Fruit fly (Drosophila melanogaster) whole organism, wandering third instar larva: ENCODE data around the gene CG32793.

Experiments
- Abd-B ChIP-seq: fragments of >200 bp; optimal IDR thresholded peaks from 2 replicates; lab custom pipeline; 2017; ENCODE audit warnings: missing biosample characterization, missing genetic modification characterization
- CG32264 ChIP-seq: fragments of 200-800 bp; sonication (Bioruptor generic); optimal IDR thresholded peaks from 2 replicates; lab custom pipeline; 2016; ENCODE audit warnings: missing biosample characterization, missing genetic modification characterization
- CG9705 ChIP-seq: fragments of 200-800 bp; sonication (Bioruptor generic); optimal IDR thresholded peaks from 2 replicates; lab custom pipeline; 2018; ENCODE audit warnings: missing biosample characterization, mild to moderate bottlenecking, missing genetic modification characterization
- CrebA ChIP-seq: fragments of 200-800 bp; sonication (Bioruptor generic); optimal IDR thresholded peaks from 2 replicates; lab custom pipeline; 2016; ENCODE audit warnings: missing biosample characterization, mild to moderate bottlenecking, missing genetic modification characterization, borderline replicate concordance
- Dfd ChIP-seq: fragments of >200 bp; optimal IDR thresholded peaks from 2 replicates; lab custom pipeline; 2017; ENCODE audit warnings: missing biosample characterization, missing genetic modification characterization
- Dif ChIP-seq: fragments of 200-275, 200-300 bp; sonication (Bioruptor generic); optimal IDR thresholded peaks from 2 replicates; lab custom pipeline; 2018; ENCODE audit warnings: missing biosample characterization, missing genetic modification characterization; ENCODE audit not compliant: partially characterized antibody
- GATAd ChIP-seq: sonication (Bioruptor generic); optimal IDR thresholded peaks from 2 replicates; lab custom pipeline; 2016; ENCODE audit warnings: missing biosample characterization, missing genetic modification characterization
- HLH106 ChIP-seq: fragments of 200-800 bp; optimal IDR thresholded peaks from 3 replicates; lab custom pipeline; 2019; ENCODE audit warnings: missing biosample characterization, mild to moderate bottlenecking, missing genetic modification characterization, moderate library complexity
- Hnf4 ChIP-seq: fragments of 200-800 bp; sonication (Bioruptor generic); optimal IDR thresholded peaks from 2 replicates; lab custom pipeline; 2016; ENCODE audit warnings: missing biosample characterization, mild to moderate bottlenecking, missing genetic modification characterization
- Hr78 ChIP-seq: fragments of >200 bp; optimal IDR thresholded peaks from 2 replicates; lab custom pipeline; 2017; ENCODE audit warnings: missing biosample characterization, missing genetic modification characterization
- Hr83 ChIP-seq: fragments of 200-300 bp; sonication (Bioruptor generic); optimal IDR thresholded peaks from 2 replicates; lab custom pipeline; 2016; ENCODE audit warnings: missing biosample characterization, mild to moderate bottlenecking, missing genetic modification characterization, moderate library complexity; ENCODE audit not compliant: poor library complexity, severe bottlenecking
- Jra ChIP-seq: sonication (Bioruptor generic); optimal IDR thresholded peaks from 2 replicates; lab custom pipeline; 2016; ENCODE audit warnings: missing biosample characterization, missing genetic modification characterization
- Mio ChIP-seq: sonication (Bioruptor generic); optimal IDR thresholded peaks from 2 replicates; lab custom pipeline; 2016; ENCODE audit warnings: missing biosample characterization, missing genetic modification characterization
- Myc ChIP-seq: fragments of >200 bp; optimal IDR thresholded peaks from 2 replicates; lab custom pipeline; 2017
- N ChIP-seq: fragments of >200 bp; optimal IDR thresholded peaks from 2 replicates; lab custom pipeline; 2018; ENCODE audit warnings: missing biosample characterization, missing external identifiers, missing genetic modification characterization
- OdsH ChIP-seq: fragments of 200-800 bp; sonication (Bioruptor generic); optimal IDR thresholded peaks from 2 replicates; lab custom pipeline; 2016; ENCODE audit warnings: missing biosample characterization, mild to moderate bottlenecking, missing genetic modification characterization
- Rel ChIP-seq, 2 experiments: fragments of 200-800 bp; sonication (Bioruptor generic) in 1 of 2; optimal IDR thresholded peaks; 2 replicates in 1 of 2; 3 replicates in 1 of 2; lab custom pipeline; 2016 to 2019; ENCODE audit warnings: mild to moderate bottlenecking in 2 of 2, missing biosample characterization in 2 of 2, missing genetic modification characterization in 2 of 2, moderate library complexity in 1 of 2
- Sp1 ChIP-seq: fragments of 200-800 bp; sonication (Bioruptor generic); optimal IDR thresholded peaks from 3 replicates; lab custom pipeline; 2019; ENCODE audit warnings: missing biosample characterization, mild to moderate bottlenecking, missing genetic modification characterization, moderate library complexity
- Vsx2 ChIP-seq: fragments of 200-300, 225-300 bp; sonication (Bioruptor generic); optimal IDR thresholded peaks from 2 replicates; lab custom pipeline; 2018; ENCODE audit warnings: missing biosample characterization, missing genetic modification characterization; ENCODE audit not compliant: partially characterized antibody
- br ChIP-seq: fragments of 200-800 bp; sonication (Bioruptor generic); optimal IDR thresholded peaks from 2 replicates; lab custom pipeline; 2016; ENCODE audit warnings: missing biosample characterization, missing genetic modification characterization
- brk ChIP-seq: fragments of 200-800 bp; sonication (Bioruptor generic); optimal IDR thresholded peaks from 2 replicates; lab custom pipeline; 2016; ENCODE audit warnings: missing biosample characterization, mild to moderate bottlenecking, missing genetic modification characterization
- dl ChIP-seq, 2 experiments: fragments of 175-275, 200-275 bp in 1 of 2; fragments of 200-275 bp in 1 of 2; sonication (Bioruptor generic); optimal IDR thresholded peaks; lab custom pipeline; 2018; ENCODE audit warnings: mild to moderate bottlenecking in 2 of 2, missing biosample characterization in 2 of 2, missing genetic modification characterization in 2 of 2, moderate library complexity in 2 of 2; ENCODE audit not compliant: partially characterized antibody in 2 of 2, insufficient read depth in 1 of 2
- dmrt93B ChIP-seq: fragments of 200-800 bp; sonication (Bioruptor generic); optimal IDR thresholded peaks from 2 replicates; lab custom pipeline; 2018; ENCODE audit warnings: missing biosample characterization, mild to moderate bottlenecking, missing genetic modification characterization
- dsf ChIP-seq: sonication (Bioruptor generic); optimal IDR thresholded peaks from 2 replicates; lab custom pipeline; 2016; ENCODE audit warnings: missing biosample characterization, missing genetic modification characterization, borderline replicate concordance
- ey ChIP-seq: fragments of 200-800 bp; sonication (Bioruptor generic); optimal IDR thresholded peaks from 2 replicates; lab custom pipeline; 2016; ENCODE audit warnings: missing biosample characterization, missing genetic modification characterization
- foxo ChIP-seq, 2 experiments: fragments of 200-800 bp; sonication (Bioruptor generic); optimal IDR thresholded peaks; 2 replicates in 1 of 2; 3 replicates in 1 of 2; lab custom pipeline; 2016 to 2017; ENCODE audit warnings: missing biosample characterization in 2 of 2, missing genetic modification characterization in 2 of 2
- fru ChIP-seq: fragments of 200-800 bp; sonication (Bioruptor generic); optimal IDR thresholded peaks from 3 replicates; lab custom pipeline; 2016; ENCODE audit warnings: missing biosample characterization, mild to moderate bottlenecking, missing genetic modification characterization
- h ChIP-seq: fragments of 200-800 bp; sonication (Bioruptor generic); optimal IDR thresholded peaks from 3 replicates; lab custom pipeline; 2016; ENCODE audit warnings: missing biosample characterization, mild to moderate bottlenecking, missing genetic modification characterization
- jim ChIP-seq: fragments of 175-275, 200-325 bp; sonication (Bioruptor generic); optimal IDR thresholded peaks from 2 replicates; lab custom pipeline; 2016; ENCODE audit warnings: missing biosample characterization, mild to moderate bottlenecking, missing genetic modification characterization
- lola ChIP-seq: fragments of >200 bp; optimal IDR thresholded peaks from 2 replicates; lab custom pipeline; 2017; ENCODE audit warnings: missing biosample characterization, missing genetic modification characterization
- pan ChIP-seq: fragments of >200 bp; optimal IDR thresholded peaks from 2 replicates; lab custom pipeline; 2017
- psq ChIP-seq: fragments of 200-800 bp; sonication (Bioruptor generic); optimal IDR thresholded peaks from 3 replicates; lab custom pipeline; 2017; ENCODE audit warnings: missing biosample characterization, mild to moderate bottlenecking, missing genetic modification characterization, moderate library complexity
- rgr ChIP-seq: fragments of 200-800 bp; sonication (Bioruptor generic); optimal IDR thresholded peaks from 3 replicates; lab custom pipeline; 2016; ENCODE audit warnings: missing biosample characterization, mild to moderate bottlenecking, missing genetic modification characterization
- sage ChIP-seq: fragments of 200-800 bp; sonication (Bioruptor generic); optimal IDR thresholded peaks from 2 replicates; lab custom pipeline; 2016; ENCODE audit warnings: missing biosample characterization, mild to moderate bottlenecking, missing genetic modification characterization
- sv ChIP-seq: fragments of 200-800 bp; sonication (Bioruptor generic); optimal IDR thresholded peaks from 3 replicates; lab custom pipeline; 2016; ENCODE audit warnings: missing biosample characterization, missing genetic modification characterization
- tai ChIP-seq: sonication (Bioruptor generic); optimal IDR thresholded peaks from 2 replicates; lab custom pipeline; 2016; ENCODE audit warnings: missing biosample characterization, missing genetic modification characterization
- usp ChIP-seq: fragments of >200 bp; optimal IDR thresholded peaks from 2 replicates; lab custom pipeline; 2017; ENCODE audit warnings: missing biosample characterization, missing genetic modification characterization
- woc ChIP-seq: sonication (Bioruptor generic); optimal IDR thresholded peaks from 2 replicates; lab custom pipeline; 2016; ENCODE audit warnings: missing biosample characterization, mild to moderate bottlenecking, missing genetic modification characterization

CG32793 gene

DNA sequence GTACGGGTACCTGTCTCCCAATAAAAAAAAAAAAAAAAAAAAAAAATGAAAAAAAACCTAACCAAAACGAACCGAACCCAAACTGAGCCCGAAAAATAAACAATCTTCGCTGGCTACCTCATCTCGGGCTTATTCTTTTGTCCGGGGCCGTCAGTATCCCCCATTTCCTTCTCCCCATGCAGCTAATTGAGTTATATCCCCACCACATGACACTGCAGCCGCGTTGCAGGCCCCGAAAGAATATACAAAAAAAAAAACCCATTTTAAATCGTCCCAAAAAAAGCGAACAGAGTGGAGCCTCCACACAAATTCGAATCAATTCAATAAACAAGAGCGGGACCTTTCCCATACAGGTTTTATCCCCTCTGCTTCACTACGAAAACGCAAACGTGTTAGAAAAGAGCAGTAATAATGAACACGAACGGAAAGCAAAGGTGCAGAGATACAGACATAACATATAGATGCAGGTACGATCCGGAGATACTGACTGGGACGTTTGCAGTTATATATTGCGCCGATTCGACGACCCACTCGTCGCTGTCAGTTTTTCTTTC is 35.2 kb downstream of the CG32793 start:
- TF ChIP-seq Sp1 (GFP tag; lab: Kevin White, UChicago), result peak; percentile 27
- no peak for TF ChIP-seq tai (GFP tag; lab: Kevin White, UChicago)
- no peak for TF ChIP-seq Hr83
- TF ChIP-seq Mio, result no peak
- TF ChIP-seq CrebA (GFP tag; lab: Kevin White, UChicago), result no peak
- no peak for TF ChIP-seq Jra (GFP tag; lab: Kevin White, UChicago)
- peak; percentile 50 for TF ChIP-seq psq (GFP tag; lab: Kevin White, UChicago)
- no peak for TF ChIP-seq ey
- no peak for TF ChIP-seq sage
- no peak for TF ChIP-seq dl (GFP tag; optimal IDR thresholded peaks at IDR 0.05; lab: Kevin White, UChicago; ENCODE audit: insufficient read depth in 1 of 2, partially characterized antibody in 2 of 2)
- TF ChIP-seq br (GFP tag; lab: Kevin White, UChicago), result peak; percentile 11
- TF ChIP-seq N (GFP tag; lab: Kevin White, UChicago), result no peak
- TF ChIP-seq HLH106 (tag; lab: Kevin White, UChicago), result no peak
- TF ChIP-seq Hr78 (GFP tag; lab: Kevin White, UChicago), result no peak
- peak; percentile 65 for TF ChIP-seq Vsx2 (GFP tag; lab: Kevin White, UChicago)
- peak; percentile 3 for TF ChIP-seq h
- TF ChIP-seq Myc (lab: Kevin White, UChicago), result no peak
- peak; percentile 1 for TF ChIP-seq fru
- no peak for TF ChIP-seq woc (GFP tag; lab: Kevin White, UChicago)
- TF ChIP-seq Dfd (GFP tag; lab: Kevin White, UChicago), result no peak
- no peak for TF ChIP-seq rgr
- no peak for TF ChIP-seq lola (GFP tag; lab: Kevin White, UChicago)
- no peak for TF ChIP-seq Rel (GFP tag; optimal IDR thresholded peaks at IDR 0.05; lab: Kevin White, UChicago)
- TF ChIP-seq Rel (tag; optimal IDR thresholded peaks at IDR 0.05; lab: Kevin White, UChicago), result no peak
- TF ChIP-seq CG9705 (GFP tag; lab: Kevin White, UChicago), result no peak
- no peak for TF ChIP-seq GATAd (GFP tag; lab: Kevin White, UChicago)
- no peak for TF ChIP-seq Dif (GFP tag; lab: Kevin White, UChicago)
- no peak for TF ChIP-seq foxo (GFP tag; optimal IDR thresholded peaks at IDR 0.05; lab: Kevin White, UChicago)
- TF ChIP-seq jim (GFP tag; lab: Kevin White, UChicago), result peak; percentile 55
- TF ChIP-seq brk (GFP tag; lab: Kevin White, UChicago), result no peak
- no peak for TF ChIP-seq Hnf4 (GFP tag; lab: Kevin White, UChicago)
- TF ChIP-seq OdsH, result no peak
- TF ChIP-seq CG32264 (GFP tag; lab: Kevin White, UChicago), result no peak
- TF ChIP-seq dmrt93B (GFP tag; lab: Kevin White, UChicago), result no peak
- no peak for TF ChIP-seq pan (lab: Kevin White, UChicago)
- no peak for TF ChIP-seq sv (GFP tag; lab: Kevin White, UChicago)
- no peak for TF ChIP-seq usp
- TF ChIP-seq dsf, result no peak
- TF ChIP-seq Abd-B (GFP tag; lab: Kevin White, UChicago), result no peak
- TF ChIP-seq, all 38 proteins: peak for 7

DNA sequence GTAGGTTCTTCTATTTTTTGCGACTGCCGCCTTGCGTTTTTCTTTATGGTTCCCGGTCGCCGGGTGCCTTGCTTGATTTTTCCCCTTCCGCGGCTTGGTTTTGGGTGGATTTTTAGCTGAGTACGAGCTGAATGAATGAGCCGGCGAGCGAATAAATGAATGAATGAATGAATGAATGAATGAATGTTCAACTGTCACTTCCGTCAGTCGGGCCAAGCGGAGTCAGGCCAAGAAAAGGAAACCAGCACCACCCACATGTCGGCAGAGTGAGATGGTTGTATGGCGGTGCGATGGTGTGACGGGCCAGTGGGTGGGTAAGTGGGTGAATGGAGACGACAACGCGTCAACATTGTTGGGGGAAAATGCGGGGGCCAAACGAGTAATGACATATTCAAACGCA is 39.4 kb downstream of the CG32793 start:
- TF ChIP-seq Hnf4 (GFP tag; lab: Kevin White, UChicago), result no peak
- TF ChIP-seq dmrt93B (GFP tag; lab: Kevin White, UChicago), result no peak
- TF ChIP-seq ey, result no peak
- TF ChIP-seq HLH106 (tag; lab: Kevin White, UChicago), result no peak
- no peak for TF ChIP-seq usp
- TF ChIP-seq GATAd (GFP tag; lab: Kevin White, UChicago), result no peak
- TF ChIP-seq Rel (GFP tag; optimal IDR thresholded peaks at IDR 0.05; lab: Kevin White, UChicago), result no peak
- no peak for TF ChIP-seq Rel (tag; optimal IDR thresholded peaks at IDR 0.05; lab: Kevin White, UChicago)
- no peak for TF ChIP-seq Mio
- no peak for TF ChIP-seq N (GFP tag; lab: Kevin White, UChicago)
- no peak for TF ChIP-seq lola (GFP tag; lab: Kevin White, UChicago)
- TF ChIP-seq sage, result no peak
- no peak for TF ChIP-seq Hr78 (GFP tag; lab: Kevin White, UChicago)
- no peak for TF ChIP-seq dl (GFP tag; optimal IDR thresholded peaks at IDR 0.05; lab: Kevin White, UChicago; ENCODE audit: insufficient read depth in 1 of 2, partially characterized antibody in 2 of 2)
- TF ChIP-seq Sp1 (GFP tag; lab: Kevin White, UChicago), result no peak
- TF ChIP-seq CG32264 (GFP tag; lab: Kevin White, UChicago), result no peak
- no peak for TF ChIP-seq Dif (GFP tag; lab: Kevin White, UChicago)
- TF ChIP-seq woc (GFP tag; lab: Kevin White, UChicago), result no peak
- no peak for TF ChIP-seq foxo (GFP tag; optimal IDR thresholded peaks at IDR 0.05; lab: Kevin White, UChicago)
